Fruit fly (Drosophila melanogaster) whole organism, prepupa: ENCODE results near the gene cdm.

ENCODE experiments used
- Blimp-1 ChIP-seq: fragments of 200-800 bp; sonication (Bioruptor generic); optimal IDR thresholded peaks from 3 replicates; lab custom pipeline; 2017; ENCODE audit warnings: missing biosample characterization, missing genetic modification characterization, mild to moderate bottlenecking, moderate library complexity, missing genetic modification reagents
- CG10631 ChIP-seq: fragments of 200-800 bp; sonication (Bioruptor generic); optimal IDR thresholded peaks from 2 replicates; lab custom pipeline; 2016; ENCODE audit warnings: missing biosample characterization, missing genetic modification characterization
- CG10669 ChIP-seq: fragments of 200-800 bp; sonication (Bioruptor generic); optimal IDR thresholded peaks from 3 replicates; lab custom pipeline; 2018; ENCODE audit warnings: missing biosample characterization, mild to moderate bottlenecking, missing genetic modification characterization, moderate library complexity
- CG11294 ChIP-seq: fragments of 200-800 bp; sonication (Bioruptor generic); IDR thresholded peaks from 2 replicates; pipeline ENCODE4 v1.3.6; 2022; ENCODE audit warnings: missing biosample characterization, missing genetic modification characterization
- CG11762 ChIP-seq: fragments of 200-800 bp; sonication (Bioruptor generic); optimal IDR thresholded peaks from 3 replicates; lab custom pipeline; 2016; ENCODE audit warnings: missing biosample characterization, missing genetic modification characterization; ENCODE audit not compliant: insufficient read depth
- CG11902 ChIP-seq: fragments of 200-800 bp; sonication (Bioruptor generic); optimal IDR thresholded peaks from 3 replicates; lab custom pipeline; 2016; ENCODE audit warnings: missing biosample characterization, missing genetic modification characterization
- CG1621 ChIP-seq: fragments of 200-800 bp; sonication (Bioruptor generic); optimal IDR thresholded peaks from 3 replicates; lab custom pipeline; 2018; ENCODE audit warnings: missing biosample characterization, mild to moderate bottlenecking, missing genetic modification characterization
- CG16779 ChIP-seq: fragments of 200-800 bp; sonication (Bioruptor generic); optimal IDR thresholded peaks from 3 replicates; lab custom pipeline; 2017; ENCODE audit warnings: missing biosample characterization, mild to moderate bottlenecking, missing genetic modification characterization
- CG3032 ChIP-seq: fragments of 200-800 bp; optimal IDR thresholded peaks from 2 replicates; lab custom pipeline; 2019; ENCODE audit warnings: missing biosample characterization, mild to moderate bottlenecking, missing genetic modification characterization, moderate library complexity
- CG32006 ChIP-seq: fragments of 200-800 bp; sonication (Bioruptor generic); optimal IDR thresholded peaks from 3 replicates; lab custom pipeline; 2017; ENCODE audit warnings: missing biosample characterization, mild to moderate bottlenecking, missing genetic modification characterization
- CG34406 ChIP-seq: fragments of 200-800 bp; sonication (Bioruptor generic); optimal IDR thresholded peaks from 3 replicates; lab custom pipeline; 2016; ENCODE audit warnings: missing biosample characterization, missing genetic modification characterization
- CG4318 ChIP-seq: fragments of 200-800 bp; sonication (Bioruptor generic); optimal IDR thresholded peaks from 3 replicates; lab custom pipeline; 2017; ENCODE audit warnings: missing biosample characterization, mild to moderate bottlenecking, missing genetic modification characterization
- CG6276 ChIP-seq: fragments of 200-800 bp; sonication (Bioruptor generic); optimal IDR thresholded peaks from 2 replicates; lab custom pipeline; 2017; ENCODE audit warnings: missing biosample characterization, mild to moderate bottlenecking, missing genetic modification characterization
- CG6792 ChIP-seq: fragments of 200-800 bp; sonication (Bioruptor generic); optimal IDR thresholded peaks from 3 replicates; lab custom pipeline; 2016; ENCODE audit warnings: missing biosample characterization, missing genetic modification characterization
- CG6808 ChIP-seq: fragments of 200-800 bp; sonication (Bioruptor generic); optimal IDR thresholded peaks from 3 replicates; lab custom pipeline; 2017; ENCODE audit warnings: missing biosample characterization, missing genetic modification characterization, mild to moderate bottlenecking, moderate library complexity, missing genetic modification reagents
- CG6854 ChIP-seq: fragments of 200-800 bp; sonication (Bioruptor generic); optimal IDR thresholded peaks from 2 replicates; lab custom pipeline; 2017; ENCODE audit warnings: missing biosample characterization, mild to moderate bottlenecking, missing genetic modification characterization
- CG7368 ChIP-seq: fragments of 200-800 bp; sonication (Bioruptor generic); optimal IDR thresholded peaks from 3 replicates; lab custom pipeline; 2016; ENCODE audit warnings: missing biosample characterization, missing genetic modification characterization
- CG8632 ChIP-seq: fragments of 200-800 bp; sonication (Bioruptor generic); optimal IDR thresholded peaks from 3 replicates; lab custom pipeline; 2016; ENCODE audit warnings: missing biosample characterization, missing genetic modification characterization
- CG9139 ChIP-seq: fragments of 200-800 bp; sonication (Bioruptor generic); optimal IDR thresholded peaks from 3 replicates; lab custom pipeline; 2017; ENCODE audit warnings: missing biosample characterization, mild to moderate bottlenecking, missing genetic modification characterization
- Eip75B ChIP-seq: fragments of 200-800 bp; sonication (Bioruptor generic); optimal IDR thresholded peaks from 3 replicates; lab custom pipeline; 2016; ENCODE audit warnings: missing biosample characterization, missing genetic modification characterization
- Eip78C ChIP-seq: fragments of 200-800 bp; sonication (Bioruptor generic); peaks from one replicate; lab custom pipeline; 2016; ENCODE audit warnings: missing biosample characterization, missing genetic modification characterization
- Eip93F ChIP-seq: fragments of 200-800 bp; sonication (Bioruptor generic); optimal IDR thresholded peaks from 2 replicates; lab custom pipeline; 2016; ENCODE audit warnings: missing biosample characterization, mild to moderate bottlenecking, missing genetic modification characterization
- Ets21C ChIP-seq: fragments of 200-800 bp; sonication (Bioruptor generic); optimal IDR thresholded peaks from 3 replicates; lab custom pipeline; 2016; ENCODE audit warnings: missing biosample characterization, missing genetic modification characterization
- Ets96B ChIP-seq: fragments of 200-800 bp; optimal IDR thresholded peaks from 2 replicates; lab custom pipeline; 2019; ENCODE audit warnings: missing biosample characterization, mild to moderate bottlenecking, missing genetic modification characterization, moderate library complexity
- Gug ChIP-seq: fragments of 200-800 bp; sonication (Bioruptor generic); IDR thresholded peaks from 2 replicates; pipeline ENCODE4 v1.3.6; 2022; ENCODE audit warnings: missing biosample characterization, missing genetic modification characterization
- Hr39 ChIP-seq: fragments of 200-800 bp; sonication (Bioruptor generic); optimal IDR thresholded peaks from 2 replicates; lab custom pipeline; 2016; ENCODE audit warnings: missing biosample characterization, missing genetic modification characterization
- Hr4 ChIP-seq: fragments of 200-800 bp; sonication (Bioruptor generic); optimal IDR thresholded peaks from 3 replicates; lab custom pipeline; 2016; ENCODE audit warnings: missing biosample characterization, missing genetic modification characterization
- Met ChIP-seq: fragments of 200-800 bp; sonication (Bioruptor generic); optimal IDR thresholded peaks from 3 replicates; lab custom pipeline; 2016; ENCODE audit warnings: missing biosample characterization, missing genetic modification characterization
- Smox ChIP-seq: fragments of 200-800 bp; sonication (Bioruptor generic); optimal IDR thresholded peaks from 3 replicates; lab custom pipeline; 2016; ENCODE audit warnings: missing biosample characterization, missing genetic modification characterization
- Sox102F ChIP-seq: fragments of 200-800 bp; sonication (Bioruptor generic); optimal IDR thresholded peaks from 2 replicates; lab custom pipeline; 2016; ENCODE audit warnings: missing biosample characterization, mild to moderate bottlenecking, missing genetic modification characterization
- Sox14 ChIP-seq: fragments of 200-800 bp; sonication (Bioruptor generic); optimal IDR thresholded peaks from 3 replicates; lab custom pipeline; 2016; ENCODE audit warnings: missing biosample characterization, missing genetic modification characterization
- achi ChIP-seq: fragments of 200-800 bp; sonication (Bioruptor generic); optimal IDR thresholded peaks from 3 replicates; lab custom pipeline; 2016; ENCODE audit warnings: missing biosample characterization, missing genetic modification characterization
- acj6 ChIP-seq: fragments of 200-800 bp; sonication (Bioruptor generic); optimal IDR thresholded peaks from 3 replicates; lab custom pipeline; 2016; ENCODE audit warnings: missing biosample characterization, missing genetic modification characterization
- cyc ChIP-seq: fragments of 200-800 bp; sonication (Bioruptor generic); optimal IDR thresholded peaks from 3 replicates; lab custom pipeline; 2016; ENCODE audit warnings: missing biosample characterization, missing genetic modification characterization
- dsx ChIP-seq: fragments of 200-800 bp; optimal IDR thresholded peaks from 3 replicates; lab custom pipeline; 2019; ENCODE audit warnings: missing biosample characterization, mild to moderate bottlenecking, missing genetic modification characterization, moderate library complexity; ENCODE audit not compliant: poor library complexity, severe bottlenecking
- esn ChIP-seq: fragments of 200-800 bp; sonication (Bioruptor generic); optimal IDR thresholded peaks from 2 replicates; lab custom pipeline; 2016; ENCODE audit warnings: missing biosample characterization, mild to moderate bottlenecking, missing genetic modification characterization, moderate library complexity
- fd59A ChIP-seq: fragments of 200-800 bp; sonication (Bioruptor generic); optimal IDR thresholded peaks from 2 replicates; lab custom pipeline; 2017; ENCODE audit warnings: missing biosample characterization, mild to moderate bottlenecking, missing genetic modification characterization, missing genetic modification reagents
- fd85E ChIP-seq: fragments of 200-800 bp; sonication (Bioruptor generic); optimal IDR thresholded peaks from 3 replicates; lab custom pipeline; 2016; ENCODE audit warnings: missing biosample characterization, missing genetic modification characterization
- fkh ChIP-seq: fragments of 200-800 bp; sonication (Bioruptor generic); optimal IDR thresholded peaks from 3 replicates; lab custom pipeline; 2017; ENCODE audit warnings: missing biosample characterization, mild to moderate bottlenecking, missing genetic modification characterization, moderate library complexity
- net ChIP-seq: fragments of 200-800 bp; sonication (Bioruptor generic); optimal IDR thresholded peaks from 3 replicates; lab custom pipeline; 2016; ENCODE audit warnings: missing biosample characterization, missing genetic modification characterization
- pdm3 ChIP-seq: fragments of 200-800 bp; sonication (Bioruptor generic); optimal IDR thresholded peaks from 3 replicates; lab custom pipeline; 2016; ENCODE audit warnings: missing biosample characterization, missing genetic modification characterization
- spab ChIP-seq: fragments of 200-800 bp; sonication (Bioruptor generic); optimal IDR thresholded peaks from 2 replicates; lab custom pipeline; 2017; ENCODE audit warnings: missing biosample characterization, mild to moderate bottlenecking, missing genetic modification characterization, missing genetic modification reagents
- ss ChIP-seq, 2 experiments: fragments of 200-800 bp; sonication (Bioruptor generic); optimal IDR thresholded peaks; 2 replicates in 1 of 2; 3 replicates in 1 of 2; lab custom pipeline; 2017 to 2018; ENCODE audit warnings: mild to moderate bottlenecking in 2 of 2, missing biosample characterization in 2 of 2, missing genetic modification characterization in 2 of 2, moderate library complexity in 1 of 2
- svp ChIP-seq: fragments of 200-800 bp; sonication (Bioruptor generic); peaks from one replicate; lab custom pipeline; 2016; ENCODE audit warnings: missing biosample characterization, missing genetic modification characterization
- topi ChIP-seq: fragments of 200-800 bp; sonication (Bioruptor generic); optimal IDR thresholded peaks from 3 replicates; lab custom pipeline; 2016; ENCODE audit warnings: missing biosample characterization, missing genetic modification characterization
- vri ChIP-seq: fragments of 200-800 bp; sonication (Bioruptor generic); optimal IDR thresholded peaks from 3 replicates; lab custom pipeline; 2016; ENCODE audit warnings: missing biosample characterization, mild to moderate bottlenecking, missing genetic modification characterization

Gene cdm

dm6 chr3R:18198518-18199118 lies 15.3 kb upstream of the cdm start:
- TF ChIP-seq fd85E (GFP tag; lab: Kevin White, UChicago) (peak; percentile 53), topi (GFP tag; lab: Kevin White, UChicago) (peak; percentile 17), CG10669 (GFP tag; lab: Kevin White, UChicago) (no peak), net (GFP tag; lab: Kevin White, UChicago) (no peak), esn (GFP tag; lab: Kevin White, UChicago) (peak; percentile 48), CG6276 (GFP tag; lab: Kevin White, UChicago) (peak; percentile 96), CG3032 (tag; lab: Kevin White, UChicago) (peak; percentile 12), svp (GFP tag; lab: Kevin White, UChicago) (peak; percentile 55), dsx (GFP tag; lab: Kevin White, UChicago) (peak; percentile 57), Hr4 (peak; percentile 23), CG11902 (GFP tag; lab: Kevin White, UChicago) (no peak), Blimp-1 (GFP tag; lab: Kevin White, UChicago) (no peak), CG11294 (GFP tag; lab: Robert Waterston, UW) (no peak), Met (GFP tag; lab: Kevin White, UChicago) (peak; percentile 44), fd59A (GFP tag; lab: Kevin White, UChicago) (no peak), CG10631 (GFP tag; lab: Kevin White, UChicago) (no peak), Eip93F (no peak), CG6808 (GFP tag; lab: Kevin White, UChicago) (peak; percentile 21), Smox (GFP tag; lab: Kevin White, UChicago) (no peak), Hr39 (GFP tag; lab: Kevin White, UChicago) (no peak), vri (GFP tag; lab: Kevin White, UChicago) (peak; percentile 80), CG4318 (GFP tag; lab: Kevin White, UChicago) (no peak), CG32006 (peak; percentile 23), CG7368 (GFP tag; lab: Kevin White, UChicago) (no peak), CG9139 (GFP tag; lab: Kevin White, UChicago) (peak; percentile 37), Ets21C (GFP tag; lab: Kevin White, UChicago) (no peak), CG6792 (GFP tag; lab: Kevin White, UChicago) (peak; percentile 39), fkh (GFP tag; lab: Kevin White, UChicago) (peak; percentile 97), Eip75B (GFP tag; lab: Kevin White, UChicago) (peak; percentile 40), Eip78C (GFP tag; lab: Kevin White, UChicago) (peak; percentile 72), Sox102F (GFP tag; lab: Kevin White, UChicago) (peak; percentile 56), CG1621 (peak; percentile 50), CG8632 (peak; percentile 45), Ets96B (no peak), CG16779 (tag; lab: Kevin White, UChicago) (peak; percentile 38), acj6 (GFP tag; lab: Kevin White, UChicago) (no peak), CG34406 (peak; percentile 41), Sox14 (GFP tag; lab: Kevin White, UChicago) (peak; percentile 6), ss (GFP tag; optimal IDR thresholded peaks at IDR 0.05; lab: Kevin White, UChicago) (peak; percentile 24 to 43), pdm3 (GFP tag; lab: Kevin White, UChicago) (peak; percentile 5), cyc (GFP tag; lab: Kevin White, UChicago) (no peak), spab (peak; percentile 41), CG11762 (GFP tag; lab: Kevin White, UChicago) (peak; percentile 27), achi (no peak), CG6854 (GFP tag; lab: Kevin White, UChicago) (peak; percentile 42), Gug (GFP tag; lab: Robert Waterston, UW) (no peak)
